Fruit fly (Drosophila melanogaster) whole organism, pupa: ENCODE results near the gene CG42811.

Experiments used
- CG14655 ChIP-seq: fragments of 200-800 bp; sonication (Bioruptor generic); optimal IDR thresholded peaks from 3 replicates; lab custom pipeline; 2017; ENCODE audit warnings: mild to moderate bottlenecking, missing biosample characterization, missing genetic modification reagents, missing genetic modification characterization
- CG15710 ChIP-seq: fragments of 200-800 bp; sonication (Bioruptor generic); optimal IDR thresholded peaks from 2 replicates; lab custom pipeline; 2018; ENCODE audit warnings: missing biosample characterization, mild to moderate bottlenecking, missing genetic modification characterization, moderate library complexity
- CG4496 ChIP-seq: fragments of 200-800 bp; sonication (Bioruptor generic); IDR thresholded peaks from 3 replicates; pipeline ENCODE4 v1.3.6; 2022; ENCODE audit warnings: missing biosample characterization, missing genetic modification characterization
- CG8159 ChIP-seq: fragments of 200-800 bp; sonication (Bioruptor generic); optimal IDR thresholded peaks from 3 replicates; lab custom pipeline; 2018; ENCODE audit warnings: missing biosample characterization, mild to moderate bottlenecking, missing genetic modification characterization, moderate library complexity
- CG9948 ChIP-seq: fragments of 200-800 bp; sonication (Bioruptor generic); optimal IDR thresholded peaks from 2 replicates; lab custom pipeline; 2018; ENCODE audit warnings: missing biosample characterization, mild to moderate bottlenecking, missing genetic modification characterization, moderate library complexity
- D1 ChIP-seq: fragments of 200-800 bp; sonication (Bioruptor generic); optimal IDR thresholded peaks from 2 replicates; lab custom pipeline; 2018; ENCODE audit warnings: missing biosample characterization, mild to moderate bottlenecking, missing genetic modification characterization, moderate library complexity
- EcR ChIP-seq: fragments of 200-800 bp; sonication (Bioruptor generic); optimal IDR thresholded peaks from 3 replicates; lab custom pipeline; 2019; ENCODE audit warnings: missing biosample characterization, missing genetic modification characterization, mild to moderate bottlenecking, moderate library complexity, missing genetic modification reagents
- Ets98B ChIP-seq: fragments of 200-800 bp; sonication (Bioruptor generic); IDR thresholded peaks from 2 replicates; pipeline ENCODE4 v1.3.6; 2022; ENCODE audit warnings: missing biosample characterization, missing genetic modification characterization
- Pif1A ChIP-seq: fragments of 200-800 bp; sonication (Bioruptor generic); optimal IDR thresholded peaks from 3 replicates; lab custom pipeline; 2016; ENCODE audit warnings: missing biosample characterization, missing genetic modification characterization
- Pif1B ChIP-seq: fragments of 200-800 bp; sonication (Bioruptor generic); optimal IDR thresholded peaks from 3 replicates; lab custom pipeline; 2016; ENCODE audit warnings: missing biosample characterization, missing genetic modification characterization
- gl ChIP-seq: fragments of 200-800 bp; sonication (Bioruptor generic); optimal IDR thresholded peaks from 2 replicates; lab custom pipeline; 2018; ENCODE audit warnings: missing biosample characterization, mild to moderate bottlenecking, missing genetic modification characterization

DNA sequence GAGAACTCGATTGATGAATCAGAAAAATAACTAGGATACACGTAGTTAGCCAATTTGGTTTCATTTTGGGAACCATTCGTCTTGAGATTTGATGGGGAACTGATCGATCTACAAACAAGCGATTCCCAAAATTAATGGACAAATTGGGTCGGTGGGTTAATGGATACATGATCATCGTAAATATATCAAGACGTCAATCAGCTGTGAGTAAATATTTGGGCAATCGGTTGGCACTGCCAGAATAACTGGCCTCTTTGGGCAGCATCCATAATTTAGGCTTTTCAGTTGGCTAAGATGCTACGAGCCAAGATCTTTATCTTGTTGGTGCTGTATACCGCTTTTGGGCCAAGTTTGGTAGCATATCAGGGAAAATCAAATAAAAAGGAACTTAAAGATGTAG is 1.0 kb upstream of the CG42811 start, which contains the start of the genes CG42812 and CG33341:
- TF ChIP-seq EcR (GFP tag; lab: Kevin White, UChicago) (no peak), Pif1B (no peak), CG4496 (no peak), Pif1A (GFP tag; lab: Kevin White, UChicago) (no peak), CG9948 (tag; lab: Kevin White, UChicago) (no peak), Ets98B (GFP tag; lab: Robert Waterston, UW) (no peak), gl (no peak), CG15710 (tag; lab: Kevin White, UChicago) (no peak), CG14655 (GFP tag; lab: Kevin White, UChicago) (no peak), CG8159 (tag; lab: Kevin White, UChicago) (no peak), D1 (tag; lab: Kevin White, UChicago) (no peak)
